Fruit fly (Drosophila melanogaster): ENCODE measurements around the gene CG43057.

CG43057 gene

dm6 chr2L:8213987-8214386 is 29.8 kb downstream of the CG43057 start, which contains the start of gene CG8353 (continued):
- no peak for TF ChIP-seq CG6689 (GFP tag; IDR thresholded peaks at IDR 0.05)
- TF ChIP-seq ken (GFP tag; IDR thresholded peaks at IDR 0.05): no peak
- no peak for TF ChIP-seq CG17186 (GFP tag; optimal IDR thresholded peaks at IDR 0.05)
- 0 out of 2 replicates have a peak, but pooled peaks have one; percentile 30 for TF ChIP-seq seq (GFP tag; IDR thresholded peaks at IDR 0.05)
- no peak for TF ChIP-seq Ravus (GFP tag; IDR thresholded peaks at IDR 0.05)
- TF ChIP-seq Abd-B (GFP tag; optimal IDR thresholded peaks at IDR 0.05): no peak
- no peak for TF ChIP-seq CG17361 (GFP tag; IDR thresholded peaks at IDR 0.05)
- TF ChIP-seq CG11695 (GFP tag; IDR thresholded peaks at IDR 0.05): no peak
- TF ChIP-seq Fer1 (GFP tag; optimal IDR thresholded peaks at IDR 0.05): no peak
- no peak for TF ChIP-seq dysf (GFP tag; IDR thresholded peaks at IDR 0.05)
- TF ChIP-seq GATAe (GFP tag; conservative IDR thresholded peaks at IDR 0.05): peak; percentile 54; the same call in 1 of the 2 replicates
- no peak for TF ChIP-seq CG2875 (GFP tag; optimal IDR thresholded peaks at IDR 0.05)
- TF ChIP-seq CG12942 (GFP tag; optimal IDR thresholded peaks at IDR 0.05): no peak
- TF ChIP-seq Ets97D (GFP tag; optimal IDR thresholded peaks at IDR 0.05): no peak
- no peak for TF ChIP-seq CG5953 (GFP tag; IDR thresholded peaks at IDR 0.05)
- no peak for TF ChIP-seq Elba2 (GFP tag; optimal IDR thresholded peaks at IDR 0.05)
- peak; percentile 30 for TF ChIP-seq CG10543 (GFP tag; optimal IDR thresholded peaks at IDR 0.05)
- TF ChIP-seq CG13775 (GFP tag; optimal IDR thresholded peaks at IDR 0.05): no peak
- TF ChIP-seq bsh (GFP tag; optimal IDR thresholded peaks at IDR 0.05): no peak

dm6 chr2L:8212666-8213270 is 31.0 kb downstream of the CG43057 start, which contains the start of the genes CG8372 and CG8360:
Gene CG8372 (minus strand): TSS chr2L:8212902.
Gene CG8360 (plus strand): TSS chr2L:8212959.
- TF ChIP-seq CG9727 (GFP tag; optimal IDR thresholded peaks at IDR 0.05): peak; percentile 98
- TF ChIP-seq Fer1 (GFP tag; optimal IDR thresholded peaks at IDR 0.05): peak; percentile 99
- peak; percentile 93 for TF ChIP-seq Ravus (GFP tag; IDR thresholded peaks at IDR 0.05)
- peak; percentile 98 for TF ChIP-seq NC2β (GFP tag; optimal IDR thresholded peaks at IDR 0.05)
- peak; percentile 98 for TF ChIP-seq CG5953 (GFP tag; IDR thresholded peaks at IDR 0.05)
- TF ChIP-seq CG9932 (GFP tag; IDR thresholded peaks at IDR 0.05): peak; percentile 99
- no peak for TF ChIP-seq CG14860 (GFP tag; IDR thresholded peaks at IDR 0.05; ENCODE audit: partially characterized antibody)
- TF ChIP-seq Xrp1 (GFP tag; IDR thresholded peaks at IDR 0.05): peak; percentile 100
- peak; percentile 99 for TF ChIP-seq CG4617 (GFP tag; optimal IDR thresholded peaks at IDR 0.05; ENCODE audit: borderline replicate concordance)
- peak; percentile 95 for TF ChIP-seq CG9437 (GFP tag; optimal IDR thresholded peaks at IDR 0.05)
- TF ChIP-seq Elba2 (GFP tag; optimal IDR thresholded peaks at IDR 0.05): peak; percentile 99
- peak; percentile 96 for TF ChIP-seq nerfin-1 (tag; optimal IDR thresholded peaks at IDR 0.05)
- TF ChIP-seq jumu (GFP tag; optimal IDR thresholded peaks at IDR 0.05): peak; percentile 99
- peak; percentile 100 for TF ChIP-seq MBD-R2 (GFP tag; IDR thresholded peaks at IDR 0.05)
- TF ChIP-seq ATbp (GFP tag; optimal IDR thresholded peaks at IDR 0.05): peak; percentile 98
- TF ChIP-seq GATAe (GFP tag; conservative IDR thresholded peaks at IDR 0.05): peak; percentile 98
- TF ChIP-seq CG18262 (tag; optimal IDR thresholded peaks at IDR 0.05): peak; percentile 98
- peak; percentile 98 for TF ChIP-seq Dek (tag; optimal IDR thresholded peaks at IDR 0.05)
- TF ChIP-seq Dad (GFP tag; optimal IDR thresholded peaks at IDR 0.05): peak; percentile 99
- peak; percentile 99 for TF ChIP-seq CG12071 (GFP tag; optimal IDR thresholded peaks at IDR 0.05)
- peak; percentile 98 for TF ChIP-seq CG8924 (tag; optimal IDR thresholded peaks at IDR 0.05)
- TF ChIP-seq lola (GFP tag; optimal IDR thresholded peaks at IDR 0.05): peak in 1 of 3 experiments; percentile 98
- peak; percentile 99 for TF ChIP-seq CG14014 (GFP tag; IDR thresholded peaks at IDR 0.05)
- peak; percentile 90 for TF ChIP-seq Adf1 (GFP tag; IDR thresholded peaks at IDR 0.05)
- no peak for TF ChIP-seq hth (optimal IDR thresholded peaks at IDR 0.05)
- TF ChIP-seq CG14710 (tag; optimal IDR thresholded peaks at IDR 0.05): peak; percentile 97
- peak; percentile 99 for TF ChIP-seq Mad (GFP tag; optimal IDR thresholded peaks at IDR 0.05)
- TF ChIP-seq Drgx (GFP tag; IDR thresholded peaks at IDR 0.05): peak; percentile 99
- 0 out of 2 replicates have a peak, but pooled peaks have one; percentile 26 for TF ChIP-seq amos (GFP tag; IDR thresholded peaks at IDR 0.05; ENCODE audit: partially characterized antibody)
- peak; percentile 98 for TF ChIP-seq Oaz (GFP tag; IDR thresholded peaks at IDR 0.05)
- TF ChIP-seq CG4282 (GFP tag; optimal IDR thresholded peaks at IDR 0.05): peak; percentile 98
- peak; percentile 97 for TF ChIP-seq CG3838 (GFP tag; optimal IDR thresholded peaks at IDR 0.05)
- TF ChIP-seq CG7987 (GFP tag; optimal IDR thresholded peaks at IDR 0.05): peak; percentile 97
- TF ChIP-seq CG6654 (GFP tag; optimal IDR thresholded peaks at IDR 0.05): peak; percentile 93
- peak; percentile 95 for TF ChIP-seq sima (GFP tag; optimal IDR thresholded peaks at IDR 0.05)

Measured in whole organism, embryonic.